Fruit fly (Drosophila melanogaster): ENCODE measurements around the gene CG14102.
"Not testable (repeated sequence)": the region's sequence is repeated elsewhere in the genome, so short reads cannot be mapped to it uniquely, and the experiment has no call there.

CG14102 gene

DNA sequence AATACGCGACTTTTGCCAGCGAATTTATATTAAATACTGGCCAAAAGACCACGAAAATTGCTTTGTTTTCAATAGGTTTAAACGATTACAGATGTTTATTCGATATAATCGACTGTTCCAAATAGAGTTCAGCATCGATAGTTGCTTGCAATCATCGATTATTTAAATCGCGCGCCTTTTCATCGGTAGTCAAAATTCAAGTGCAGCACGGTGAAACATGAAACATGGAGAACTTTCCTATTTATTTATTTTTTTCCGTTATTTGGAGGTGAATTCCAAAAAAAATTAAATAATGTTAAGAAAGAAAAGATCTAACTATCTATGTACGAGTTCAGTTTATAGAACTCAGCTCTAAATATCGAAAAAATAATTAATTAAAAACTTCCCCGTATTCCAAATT, 51.4 kb downstream of the CG14102 start, which contains the start of gene CG42638:
Gene CG42638, minus strand, starts transcription at position 101 of the 400 bp plus-strand sequence.
- TF ChIP-seq noc (tag; optimal IDR thresholded peaks at IDR 0.05), result not testable (repeated sequence)
